Fruit fly (Drosophila melanogaster): Measurements from ENCODE around the gene CG12541.

The CG12541 gene

dm6 chrX:7102013-7102520 is 36.2 kb upstream of the CG12541 start, which contains the start of gene CG4615:
Gene CG4615 (minus strand): TSS chrX:7102300.
- TF ChIP-seq CG13204 (GFP tag; optimal IDR thresholded peaks at IDR 0.05) (no peak), fd96Ca (GFP tag; IDR thresholded peaks at IDR 0.05) (peak; percentile 8; the same call in 1 of the 3 replicates), CG4496 (GFP tag; IDR thresholded peaks at IDR 0.05) (peak; percentile 56; the same call in 2 of the 3 replicates)

DNA sequence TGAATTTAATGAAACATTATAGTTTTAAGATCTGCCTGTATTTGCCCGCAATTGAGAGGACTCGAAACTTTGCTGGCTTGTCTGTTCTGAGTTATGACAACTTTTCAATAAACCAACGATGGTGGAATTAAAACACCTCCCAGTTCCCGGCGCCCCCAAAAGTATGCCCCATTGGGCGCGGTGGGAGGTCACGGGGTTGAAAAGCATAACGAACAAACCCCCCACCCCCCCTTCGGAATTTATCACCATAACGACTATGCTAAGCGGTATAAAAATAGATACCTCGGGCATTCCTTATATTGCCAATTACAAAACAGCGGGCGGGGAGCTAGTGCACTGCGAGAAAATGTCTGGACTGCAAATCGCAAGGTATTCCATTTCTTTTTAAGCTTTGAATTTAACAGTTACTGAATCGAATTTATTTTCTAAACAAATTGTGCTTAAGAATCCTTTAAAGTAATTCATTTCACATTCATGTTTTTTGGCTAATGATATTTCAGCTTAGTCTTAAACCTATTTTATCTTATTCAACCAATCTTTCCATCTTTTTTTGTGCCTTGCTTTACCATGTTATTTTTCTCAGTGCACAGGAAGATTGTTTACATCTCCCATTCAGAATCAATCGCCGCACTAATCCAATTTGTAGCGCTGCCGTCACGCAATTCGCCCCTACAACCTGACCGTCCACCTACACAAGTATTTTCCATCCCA is 35.6 kb upstream of the CG12541 start:
- peak; percentile 68 for TF ChIP-seq gl (tag; optimal IDR thresholded peaks at IDR 0.05)
- TF ChIP-seq CG9948 (tag; optimal IDR thresholded peaks at IDR 0.05) = peak; percentile 90
- peak; percentile 88 for TF ChIP-seq CG14655 (GFP tag; optimal IDR thresholded peaks at IDR 0.05)
- TF ChIP-seq EcR (GFP tag; optimal IDR thresholded peaks at IDR 0.05) = peak; percentile 22
- TF ChIP-seq CG10348 (GFP tag; IDR thresholded peaks at IDR 0.05) = no peak
- peak; percentile 88 for TF ChIP-seq CG12605 (GFP tag; IDR thresholded peaks at IDR 0.05)
- TF ChIP-seq CG4496 (GFP tag; IDR thresholded peaks at IDR 0.05) = peak; percentile 75; the same call in 2 of the 3 replicates
- TF ChIP-seq Ets98B (GFP tag; IDR thresholded peaks at IDR 0.05) = peak; percentile 65
- TF ChIP-seq CG32121 (GFP tag; IDR thresholded peaks at IDR 0.05) = peak; percentile 86
- peak; percentile 67 for TF ChIP-seq Pif1A (GFP tag; optimal IDR thresholded peaks at IDR 0.05)
- peak; percentile 86 for TF ChIP-seq CG8301 (tag; optimal IDR thresholded peaks at IDR 0.05)
- peak; percentile 88 for TF ChIP-seq CG8159 (tag; optimal IDR thresholded peaks at IDR 0.05)
- peak; percentile 70 for TF ChIP-seq Pif1B (GFP tag; optimal IDR thresholded peaks at IDR 0.05)
- TF ChIP-seq CG17806 (tag; optimal IDR thresholded peaks at IDR 0.05) = peak; percentile 85
- TF ChIP-seq rn (GFP tag; IDR thresholded peaks at IDR 0.05) = peak; percentile 63
- peak; percentile 66 for TF ChIP-seq Snoo (tag; optimal IDR thresholded peaks at IDR 0.05)
- TF ChIP-seq fd96Ca (GFP tag; IDR thresholded peaks at IDR 0.05) = 0 out of 3 replicates have a peak, but pooled peaks have one; percentile 39
- TF ChIP-seq CG15710 (tag; optimal IDR thresholded peaks at IDR 0.05) = peak; percentile 94
- peak; percentile 84 for TF ChIP-seq CG13204 (GFP tag; optimal IDR thresholded peaks at IDR 0.05)
- peak; percentile 88 for TF ChIP-seq CG34367 (tag; optimal IDR thresholded peaks at IDR 0.05)
- TF ChIP-seq D1 (tag; optimal IDR thresholded peaks at IDR 0.05) = no peak

dm6 chrX:7100689-7101088 is 34.8 kb upstream of the CG12541 start:
- TF ChIP-seq gl (tag; optimal IDR thresholded peaks at IDR 0.05) (peak; percentile 62), CG13204 (GFP tag; optimal IDR thresholded peaks at IDR 0.05) (peak; percentile 51), EcR (GFP tag; optimal IDR thresholded peaks at IDR 0.05) (peak; percentile 13), CG34367 (tag; optimal IDR thresholded peaks at IDR 0.05) (peak; percentile 8), CG8159 (tag; optimal IDR thresholded peaks at IDR 0.05) (no peak), CG14655 (GFP tag; optimal IDR thresholded peaks at IDR 0.05) (no peak)

DNA sequence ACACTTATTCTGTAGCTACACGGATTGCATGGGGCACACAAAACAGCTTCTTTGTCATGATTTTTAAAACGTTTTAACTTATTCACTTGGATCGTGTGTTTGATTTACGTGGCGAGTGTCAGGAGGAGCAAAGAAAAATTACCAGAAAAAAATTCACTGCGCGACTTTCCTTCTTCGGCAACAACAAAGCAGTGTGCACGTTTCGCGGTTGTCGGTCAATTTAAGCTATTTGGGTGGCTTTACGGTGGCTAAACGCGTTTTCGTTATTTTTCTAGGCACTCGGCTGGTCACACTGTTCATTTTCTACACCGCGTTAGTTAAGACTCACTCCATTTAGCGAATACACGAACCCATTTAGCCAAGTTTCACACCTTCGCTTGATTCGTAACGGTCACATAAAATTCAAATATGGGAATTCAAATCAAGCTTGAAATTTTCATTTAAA is 32.0 kb upstream of the CG12541 start, which contains the start of gene Sxl:
Sxl (minus strand) TSS at position 195 of the 445 bp plus-strand sequence.
- peak; percentile 4; the same call in 1 of the 2 replicates for TF ChIP-seq Ets98B (GFP tag; IDR thresholded peaks at IDR 0.05)
- TF ChIP-seq EcR (GFP tag; optimal IDR thresholded peaks at IDR 0.05) = peak; percentile 23
- TF ChIP-seq fd96Ca (GFP tag; IDR thresholded peaks at IDR 0.05) = no peak

- TF ChIP-seq Snoo (tag; optimal IDR thresholded peaks at IDR 0.05) (no peak), gl (tag; optimal IDR thresholded peaks at IDR 0.05) (peak; percentile 30), CG9948 (tag; optimal IDR thresholded peaks at IDR 0.05) (peak; percentile 19), CG13204 (GFP tag; optimal IDR thresholded peaks at IDR 0.05) (peak; percentile 24), CG14655 (GFP tag; optimal IDR thresholded peaks at IDR 0.05) (peak; percentile 63), D1 (tag; optimal IDR thresholded peaks at IDR 0.05) (no peak), CG32121 (GFP tag; IDR thresholded peaks at IDR 0.05) (peak; percentile 9; the same call in 1 of the 2 replicates), CG8159 (tag; optimal IDR thresholded peaks at IDR 0.05) (peak; percentile 48), Pif1A (GFP tag; optimal IDR thresholded peaks at IDR 0.05) (peak; percentile 36), CG15710 (tag; optimal IDR thresholded peaks at IDR 0.05) (peak; percentile 22), CG10348 (GFP tag; IDR thresholded peaks at IDR 0.05) (no peak), CG4496 (GFP tag; IDR thresholded peaks at IDR 0.05) (peak; percentile 75; the same call in 2 of the 3 replicates), fd96Ca (GFP tag; IDR thresholded peaks at IDR 0.05) (peak; percentile 57), CG17806 (tag; optimal IDR thresholded peaks at IDR 0.05) (peak; percentile 6), CG34367 (tag; optimal IDR thresholded peaks at IDR 0.05) (peak; percentile 49), CG8301 (tag; optimal IDR thresholded peaks at IDR 0.05) (peak; percentile 24), Ets98B (GFP tag; IDR thresholded peaks at IDR 0.05) (peak; percentile 8; the same call in 1 of the 2 replicates), EcR (GFP tag; optimal IDR thresholded peaks at IDR 0.05) (no peak), rn (GFP tag; IDR thresholded peaks at IDR 0.05) (no peak; the same call in 1 of the 2 replicates), Pif1B (GFP tag; optimal IDR thresholded peaks at IDR 0.05) (peak; percentile 24), CG12605 (GFP tag; IDR thresholded peaks at IDR 0.05) (peak; percentile 69)
Measured at dm6 chrX:7097071-7097858, 31.4 kb upstream of the CG12541 start.
